Worm (Caenorhabditis elegans): ENCODE data around the gene R07E5.7.

Gene R07E5.7

DNA sequence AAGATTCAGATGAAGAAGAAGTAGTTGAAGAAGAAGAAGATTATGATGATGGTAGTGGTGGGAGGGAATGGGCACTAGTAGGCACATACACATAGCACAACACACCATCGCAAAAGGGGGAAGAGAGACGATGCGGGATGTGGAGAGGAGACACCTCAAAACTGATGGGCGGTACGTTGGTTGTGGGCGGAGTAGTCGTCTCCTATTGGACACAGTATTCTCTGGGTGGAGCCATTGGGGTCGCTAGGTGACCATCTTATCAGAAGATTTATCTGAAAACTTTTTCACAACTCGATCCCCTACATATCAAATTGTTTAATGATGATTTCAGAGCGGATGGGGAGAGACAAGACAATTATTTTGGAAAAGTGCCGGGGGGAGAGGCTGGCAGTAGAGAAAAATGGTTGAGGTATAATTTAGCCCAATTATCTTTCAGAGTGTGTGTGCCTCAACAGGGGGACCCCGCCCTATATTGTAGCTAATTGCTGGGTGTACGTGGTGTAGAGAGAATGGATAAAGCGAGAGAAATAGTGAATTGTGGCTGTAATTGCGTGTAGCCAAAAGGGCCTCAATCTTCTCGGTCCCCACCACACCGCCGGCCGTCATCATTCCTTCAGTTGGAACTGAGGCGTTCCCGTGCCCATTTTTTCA, 31.9 kb upstream of the R07E5.7 start:
- 0 out of 2 replicates have a peak, but pooled peaks have one; percentile 5 for TF ChIP-seq ztf-23 (GFP tag; IDR thresholded peaks at IDR 0.05)
- peak; percentile 49; the same call in 1 of the 2 replicates for TF ChIP-seq tab-1 (GFP tag; IDR thresholded peaks at IDR 0.05)
- TF ChIP-seq ref-1 (GFP tag; conservative IDR thresholded peaks at IDR 0.05): no peak
- no peak for TF ChIP-seq cog-1 (tag; optimal IDR thresholded peaks at IDR 0.05)
- 0 out of 2 replicates have a peak, but pooled peaks have one; percentile 13 for TF ChIP-seq flt-1 (GFP tag; IDR thresholded peaks at IDR 0.05)

DNA sequence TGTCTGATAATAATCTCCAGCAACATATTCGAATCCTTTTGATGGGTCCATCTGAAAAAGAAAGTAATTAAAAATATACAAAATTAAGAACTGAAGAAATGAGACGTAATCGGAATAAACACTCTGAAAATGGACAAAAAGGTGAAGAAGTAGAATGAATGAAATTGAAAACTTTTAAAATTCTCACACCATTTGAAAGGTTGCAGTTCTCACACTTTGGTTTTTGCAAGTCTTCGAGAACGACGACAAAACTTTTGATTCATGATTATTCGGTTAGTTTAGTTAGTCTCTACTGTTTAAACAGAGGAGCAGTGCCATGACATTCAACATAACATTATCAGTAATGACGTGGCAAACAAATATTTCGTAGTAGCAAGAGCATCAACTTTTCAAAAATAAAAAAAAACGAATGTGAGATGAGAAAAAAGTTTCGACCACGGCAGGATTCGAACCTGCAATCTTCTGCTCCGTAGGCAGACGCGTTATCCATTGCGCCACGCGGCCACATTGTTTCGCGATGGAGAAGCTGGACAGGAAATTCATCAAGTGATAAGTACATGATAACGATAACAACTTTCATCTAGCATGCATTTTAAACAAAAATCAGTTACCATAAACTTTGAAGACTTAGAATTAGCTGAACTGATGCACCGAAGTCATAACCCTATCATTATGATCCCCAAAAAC, 31.1 kb upstream of the R07E5.7 start, which contains the start of gene ceh-43:
Gene ceh-43 (minus strand): TSS at position 51 of the 687 bp plus-strand sequence.
- no peak for TF ChIP-seq ref-1 (GFP tag; conservative IDR thresholded peaks at IDR 0.05)
- TF ChIP-seq med-1 (GFP tag; optimal IDR thresholded peaks at IDR 0.05; ENCODE audit: insufficient read depth): no peak
- no peak for TF ChIP-seq cog-1 (tag; optimal IDR thresholded peaks at IDR 0.05)
- TF ChIP-seq ztf-23 (GFP tag; IDR thresholded peaks at IDR 0.05): no peak
- TF ChIP-seq klf-2 (GFP tag; conservative IDR thresholded peaks at IDR 0.05): no peak
- TF ChIP-seq T22C8.4 (GFP tag; IDR thresholded peaks at IDR 0.05): no peak
- no peak for TF ChIP-seq tab-1 (GFP tag; IDR thresholded peaks at IDR 0.05)
- TF ChIP-seq ztf-29 (GFP tag; IDR thresholded peaks at IDR 0.05): no peak
- no peak for TF ChIP-seq flt-1 (GFP tag; IDR thresholded peaks at IDR 0.05)

DNA sequence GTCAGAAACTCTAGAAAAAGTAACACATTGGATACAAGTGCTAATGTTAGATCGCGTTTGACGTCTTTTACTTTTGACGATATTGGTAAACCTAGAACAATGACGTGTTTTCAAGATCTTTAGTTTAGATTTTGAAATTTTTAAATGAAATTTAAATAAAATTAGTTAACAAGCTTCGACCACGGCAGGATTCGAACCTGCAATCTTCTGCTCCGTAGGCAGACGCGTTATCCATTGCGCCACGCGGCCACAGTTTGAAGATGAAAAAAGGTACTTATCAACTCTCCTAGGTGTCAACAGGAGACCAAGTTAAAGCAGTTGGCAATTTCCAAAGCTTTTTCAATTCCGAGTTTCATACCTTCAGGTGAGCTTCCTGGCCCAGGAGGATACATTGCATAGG, 30.4 kb upstream of the R07E5.7 start:
- no peak for TF ChIP-seq ztf-23 (GFP tag; IDR thresholded peaks at IDR 0.05)
- no peak for TF ChIP-seq ref-1 (GFP tag; conservative IDR thresholded peaks at IDR 0.05)
- TF ChIP-seq flt-1 (GFP tag; IDR thresholded peaks at IDR 0.05): no peak
- TF ChIP-seq T22C8.4 (GFP tag; IDR thresholded peaks at IDR 0.05): no peak
- no peak for TF ChIP-seq tab-1 (GFP tag; IDR thresholded peaks at IDR 0.05)
- no peak for TF ChIP-seq ztf-29 (GFP tag; IDR thresholded peaks at IDR 0.05)
- no peak for TF ChIP-seq cog-1 (tag; optimal IDR thresholded peaks at IDR 0.05)
- no peak for TF ChIP-seq klf-2 (GFP tag; conservative IDR thresholded peaks at IDR 0.05)
- TF ChIP-seq med-1 (GFP tag; optimal IDR thresholded peaks at IDR 0.05; ENCODE audit: insufficient read depth): no peak

DNA sequence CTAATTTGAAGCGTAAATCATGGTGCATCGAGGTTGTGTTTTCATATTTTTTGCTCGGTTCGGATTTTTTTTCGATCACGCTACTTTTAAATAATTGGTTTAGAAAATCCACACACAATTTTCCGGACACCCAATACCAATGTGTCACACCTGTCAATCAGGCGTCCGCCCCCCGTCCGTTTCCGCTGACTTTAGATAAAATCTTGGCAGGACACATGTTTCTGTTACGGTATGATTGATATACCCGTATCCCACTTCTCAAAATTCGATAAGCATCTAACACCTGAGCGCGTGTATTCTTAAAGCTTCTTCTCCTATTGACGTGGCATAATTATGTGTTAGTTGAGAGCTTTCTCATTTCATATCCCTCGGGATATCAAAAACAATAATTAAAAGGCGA, 29.1 kb upstream of the R07E5.7 start:
- TF ChIP-seq ztf-23 (GFP tag; IDR thresholded peaks at IDR 0.05) (no peak), T22C8.4 (GFP tag; IDR thresholded peaks at IDR 0.05) (no peak), ztf-29 (GFP tag; IDR thresholded peaks at IDR 0.05) (no peak), cog-1 (tag; optimal IDR thresholded peaks at IDR 0.05) (no peak), flt-1 (GFP tag; IDR thresholded peaks at IDR 0.05) (no peak), tab-1 (GFP tag; IDR thresholded peaks at IDR 0.05) (no peak), ref-1 (GFP tag; conservative IDR thresholded peaks at IDR 0.05) (no peak), med-1 (GFP tag; optimal IDR thresholded peaks at IDR 0.05; ENCODE audit: insufficient read depth) (no peak), klf-2 (GFP tag; conservative IDR thresholded peaks at IDR 0.05) (no peak)

DNA sequence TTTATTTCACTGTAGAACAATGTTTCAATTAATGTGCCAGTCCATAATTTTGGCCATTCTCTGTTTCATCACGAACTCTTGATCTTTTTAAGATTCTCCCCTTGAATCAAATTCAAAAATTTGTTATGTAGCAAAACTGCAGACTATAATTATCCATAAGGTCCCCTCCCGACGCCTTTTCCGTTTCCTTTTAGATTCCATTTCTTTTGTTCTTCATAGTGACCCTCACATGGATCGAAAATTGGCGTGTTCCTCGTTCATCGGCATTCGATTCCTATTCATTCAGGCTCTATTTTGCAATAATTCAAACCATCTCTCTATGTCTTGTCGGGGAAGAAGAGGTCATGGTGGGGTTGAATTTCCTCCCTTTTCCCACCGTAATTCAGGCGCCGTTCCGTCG, 25.5 kb upstream of the R07E5.7 start:
- no peak for TF ChIP-seq ztf-23 (GFP tag; IDR thresholded peaks at IDR 0.05)
- TF ChIP-seq flt-1 (GFP tag; IDR thresholded peaks at IDR 0.05): no peak
- no peak for TF ChIP-seq tab-1 (GFP tag; IDR thresholded peaks at IDR 0.05)
- TF ChIP-seq klf-2 (GFP tag; conservative IDR thresholded peaks at IDR 0.05): no peak
- TF ChIP-seq ref-1 (GFP tag; conservative IDR thresholded peaks at IDR 0.05): no peak
- no peak for TF ChIP-seq ztf-29 (GFP tag; IDR thresholded peaks at IDR 0.05)
- TF ChIP-seq T22C8.4 (GFP tag; IDR thresholded peaks at IDR 0.05): no peak
- TF ChIP-seq med-1 (GFP tag; optimal IDR thresholded peaks at IDR 0.05; ENCODE audit: insufficient read depth): no peak
- no peak for TF ChIP-seq cog-1 (tag; optimal IDR thresholded peaks at IDR 0.05)

DNA sequence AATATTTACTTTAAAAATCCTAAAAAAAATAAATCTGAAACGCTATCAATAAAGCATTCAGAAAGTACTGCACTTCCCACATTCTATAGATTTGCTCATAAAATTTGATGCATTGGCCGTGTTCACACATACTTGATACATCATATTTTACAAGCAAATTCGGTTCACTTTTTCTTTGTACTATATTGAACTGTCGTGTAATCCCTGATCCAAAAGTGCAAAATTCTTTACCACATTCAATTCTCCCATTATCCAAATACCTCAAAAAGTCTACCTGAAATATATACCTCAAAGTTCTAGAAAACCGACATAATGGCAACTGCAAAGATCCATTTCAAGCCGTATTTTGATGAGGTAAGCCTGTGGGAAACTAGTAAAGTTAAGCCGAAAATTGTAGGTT, 22.8 kb upstream of the R07E5.7 start, which contains the start of gene nex-3:
Gene nex-3 (plus strand): TSS at position 301 of the 400 bp plus-strand sequence.
- TF ChIP-seq ztf-23 (GFP tag; IDR thresholded peaks at IDR 0.05): no peak
- TF ChIP-seq flt-1 (GFP tag; IDR thresholded peaks at IDR 0.05): no peak

DNA sequence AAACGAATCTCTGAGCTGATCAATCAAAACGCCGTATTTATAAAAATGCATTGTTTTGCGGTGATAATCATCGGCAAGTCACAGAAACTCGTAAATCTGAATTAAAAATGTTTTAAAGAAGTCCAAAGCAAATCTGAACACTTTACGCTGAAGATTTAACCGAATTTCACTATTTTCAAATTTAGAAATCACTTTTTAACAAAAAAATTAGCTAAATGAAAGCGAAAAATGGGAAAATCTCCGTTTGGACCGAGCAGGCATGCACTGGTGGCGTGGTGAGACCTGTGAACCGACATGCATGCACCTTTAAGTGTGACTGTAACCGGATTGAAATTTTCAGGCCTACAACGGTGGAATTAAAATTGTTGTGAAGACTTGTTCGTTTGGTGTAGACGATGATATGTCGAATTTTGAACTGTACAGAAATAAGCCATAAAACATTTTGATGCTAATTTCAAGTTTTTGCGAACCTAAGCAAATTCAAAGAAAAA, 20.6 kb upstream of the R07E5.7 start, which contains the start of gene C28A5.2:
Gene C28A5.2 (minus strand): TSS at position 51 of the 491 bp plus-strand sequence.
- TF ChIP-seq T22C8.4 (GFP tag; IDR thresholded peaks at IDR 0.05): no peak
- TF ChIP-seq tab-1 (GFP tag; IDR thresholded peaks at IDR 0.05): no peak
- no peak for TF ChIP-seq flt-1 (GFP tag; IDR thresholded peaks at IDR 0.05)
- TF ChIP-seq ztf-23 (GFP tag; IDR thresholded peaks at IDR 0.05): no peak
- TF ChIP-seq med-1 (GFP tag; optimal IDR thresholded peaks at IDR 0.05; ENCODE audit: insufficient read depth): no peak
- no peak for TF ChIP-seq klf-2 (GFP tag; conservative IDR thresholded peaks at IDR 0.05)
- no peak for TF ChIP-seq ztf-29 (GFP tag; IDR thresholded peaks at IDR 0.05)
- no peak for TF ChIP-seq cog-1 (tag; optimal IDR thresholded peaks at IDR 0.05)
- no peak for TF ChIP-seq ref-1 (GFP tag; conservative IDR thresholded peaks at IDR 0.05)

DNA sequence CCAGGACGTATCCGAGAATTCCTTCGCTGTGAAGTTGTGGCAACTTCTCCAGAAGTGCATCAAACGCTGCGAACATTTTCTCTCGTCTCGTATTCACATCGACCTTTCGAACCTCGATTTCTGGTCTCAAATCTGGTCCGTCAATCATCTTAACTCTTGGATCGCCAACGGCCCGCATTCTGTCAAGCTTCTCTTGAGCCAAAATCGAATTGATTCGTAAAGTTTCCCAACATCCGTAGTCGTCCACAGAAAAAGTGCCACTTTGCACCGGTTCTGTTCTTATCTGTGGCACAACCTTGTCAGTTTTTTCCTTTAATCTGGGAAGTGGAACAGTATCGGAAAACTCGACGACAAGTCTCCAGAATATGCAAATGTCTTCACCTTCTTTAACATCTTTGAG, 16.3 kb upstream of the R07E5.7 start:
- TF ChIP-seq klf-2 (GFP tag; conservative IDR thresholded peaks at IDR 0.05) (no peak), tab-1 (GFP tag; IDR thresholded peaks at IDR 0.05) (no peak), ztf-23 (GFP tag; IDR thresholded peaks at IDR 0.05) (no peak), T22C8.4 (GFP tag; IDR thresholded peaks at IDR 0.05) (no peak), med-1 (GFP tag; optimal IDR thresholded peaks at IDR 0.05; ENCODE audit: insufficient read depth) (no peak), ztf-29 (GFP tag; IDR thresholded peaks at IDR 0.05) (no peak), flt-1 (GFP tag; IDR thresholded peaks at IDR 0.05) (no peak), cog-1 (tag; optimal IDR thresholded peaks at IDR 0.05) (no peak), ref-1 (GFP tag; conservative IDR thresholded peaks at IDR 0.05) (no peak)

DNA sequence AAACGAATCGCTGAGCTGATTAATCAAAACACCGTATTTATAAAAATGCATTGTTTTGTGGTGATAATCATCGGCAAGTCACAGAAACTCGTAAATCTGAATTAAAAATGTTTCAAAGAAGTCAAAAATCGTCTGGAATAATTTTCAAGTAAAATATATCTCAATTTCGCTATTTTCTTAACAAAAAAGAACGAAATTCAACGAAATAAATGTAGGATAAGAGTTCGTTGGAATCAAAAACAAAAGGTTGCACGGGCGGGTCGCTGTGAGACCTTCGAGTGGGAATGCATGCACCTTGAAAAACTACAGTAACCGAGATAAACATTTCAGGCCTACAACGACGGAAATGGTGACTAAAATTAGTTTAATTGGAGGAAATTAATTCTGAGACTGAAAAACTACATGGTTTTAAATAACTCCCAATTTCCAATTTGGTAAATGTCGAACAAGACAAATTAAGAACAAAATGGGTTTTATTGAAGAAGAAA, 15.4 kb upstream of the R07E5.7 start, which contains the start of gene C28A5.1:
Gene C28A5.1 (minus strand): TSS at position 51 of the 488 bp plus-strand sequence.
- no peak for TF ChIP-seq flt-1 (GFP tag; IDR thresholded peaks at IDR 0.05)
- TF ChIP-seq T22C8.4 (GFP tag; IDR thresholded peaks at IDR 0.05): no peak
- no peak for TF ChIP-seq ztf-23 (GFP tag; IDR thresholded peaks at IDR 0.05)
- no peak for TF ChIP-seq ref-1 (GFP tag; conservative IDR thresholded peaks at IDR 0.05)
- no peak for TF ChIP-seq cog-1 (tag; optimal IDR thresholded peaks at IDR 0.05)
- no peak for TF ChIP-seq klf-2 (GFP tag; conservative IDR thresholded peaks at IDR 0.05)
